Fruit fly (Drosophila melanogaster) whole organism: Measurements from ENCODE around the gene JMJD5.

ENCODE experiments used
- CG8478 ChIP-seq: fragments of >200 bp; optimal IDR thresholded peaks from 2 replicates; lab custom pipeline; 2018; ENCODE audit warnings: inconsistent platforms
- Dll ChIP-seq: fragments of >200 bp; optimal IDR thresholded peaks from 2 replicates; lab custom pipeline; 2017
- EcR ChIP-seq, 2 experiments: fragments of >200 bp; optimal IDR thresholded peaks; 2 replicates each; lab custom pipeline; 2017; ENCODE audit warnings: missing biosample characterization in 2 of 2, missing genetic modification characterization in 2 of 2, missing genetic modification reagents in 2 of 2
- pan ChIP-seq: fragments of >200 bp; optimal IDR thresholded peaks from 2 replicates; lab custom pipeline; 2017
- psq ChIP-seq: fragments of >200 bp; optimal IDR thresholded peaks from 2 replicates; lab custom pipeline; 2017
- usp ChIP-seq: fragments of >200 bp; optimal IDR thresholded peaks from 2 replicates; lab custom pipeline; 2017; ENCODE audit warnings: missing biosample characterization, missing genetic modification characterization, mixed read lengths

Gene JMJD5

dm6 chr3L:841260-841659 lies at the start of gene JMJD5, which contains the start of gene Gr61a:
JMJD5 (minus strand) TSS chr3L:841360.
Gr61a (plus strand) TSS chr3L:841451.
- TF ChIP-seq EcR (GFP tag; optimal IDR thresholded peaks at IDR 0.05; lab: Kevin White, UChicago) = no peak

- TF ChIP-seq usp (GFP tag; lab: Kevin White, UChicago) (no peak), EcR (GFP tag; optimal IDR thresholded peaks at IDR 0.05; lab: Kevin White, UChicago) (no peak), pan (lab: Kevin White, UChicago) (no peak), CG8478 (lab: Kevin White, UChicago) (no peak), psq (no peak), Dll (lab: Kevin White, UChicago) (no peak)
These were observed 47.2 kb upstream of the JMJD5 start for dm6 chr3L:888372-888771.

- no peak for TF ChIP-seq psq
- TF ChIP-seq usp (GFP tag; lab: Kevin White, UChicago) = no peak
- TF ChIP-seq Dll (lab: Kevin White, UChicago) = no peak
- no peak for TF ChIP-seq CG8478 (lab: Kevin White, UChicago)
- TF ChIP-seq EcR (GFP tag; optimal IDR thresholded peaks at IDR 0.05; lab: Kevin White, UChicago) = no peak
These were observed 46.4 kb upstream of the JMJD5 start for dm6 chr3L:887423-888097.

dm6 chr3L:885624-886257 lies 44.6 kb upstream of the JMJD5 start:
- TF ChIP-seq pan (lab: Kevin White, UChicago) (no peak), Dll (lab: Kevin White, UChicago) (no peak), CG8478 (lab: Kevin White, UChicago) (no peak), usp (GFP tag; lab: Kevin White, UChicago) (no peak), EcR (GFP tag; optimal IDR thresholded peaks at IDR 0.05; lab: Kevin White, UChicago) (no peak)

dm6 chr3L:885006-885405 lies 43.8 kb upstream of the JMJD5 start:
- no peak for TF ChIP-seq psq
- no peak for TF ChIP-seq Dll (lab: Kevin White, UChicago)
- TF ChIP-seq CG8478 (lab: Kevin White, UChicago) = no peak
- no peak for TF ChIP-seq EcR (GFP tag; optimal IDR thresholded peaks at IDR 0.05; lab: Kevin White, UChicago)
- TF ChIP-seq pan (lab: Kevin White, UChicago) = no peak
- TF ChIP-seq usp (GFP tag; lab: Kevin White, UChicago) = no peak

dm6 chr3L:884239-884638 lies 43.1 kb upstream of the JMJD5 start:
- TF ChIP-seq EcR (GFP tag; optimal IDR thresholded peaks at IDR 0.05; lab: Kevin White, UChicago) (no peak), Dll (lab: Kevin White, UChicago) (no peak), psq (no peak), usp (GFP tag; lab: Kevin White, UChicago) (no peak), CG8478 (lab: Kevin White, UChicago) (no peak), pan (lab: Kevin White, UChicago) (no peak)

- no peak for TF ChIP-seq CG8478 (lab: Kevin White, UChicago)
- no peak for TF ChIP-seq pan (lab: Kevin White, UChicago)
- TF ChIP-seq usp (GFP tag; lab: Kevin White, UChicago) = no peak
- no peak for TF ChIP-seq Dll (lab: Kevin White, UChicago)
- no peak for TF ChIP-seq psq
- no peak for TF ChIP-seq EcR (GFP tag; optimal IDR thresholded peaks at IDR 0.05; lab: Kevin White, UChicago)
These were observed 42.6 kb upstream of the JMJD5 start for dm6 chr3L:883786-884185.

dm6 chr3L:882892-883255 lies 41.7 kb upstream of the JMJD5 start:
- TF ChIP-seq EcR (GFP tag; optimal IDR thresholded peaks at IDR 0.05; lab: Kevin White, UChicago) (no peak), psq (no peak), CG8478 (lab: Kevin White, UChicago) (no peak), pan (lab: Kevin White, UChicago) (no peak), usp (GFP tag; lab: Kevin White, UChicago) (no peak), Dll (lab: Kevin White, UChicago) (no peak)

- TF ChIP-seq Dll (lab: Kevin White, UChicago) = no peak
- no peak for TF ChIP-seq EcR (GFP tag; optimal IDR thresholded peaks at IDR 0.05; lab: Kevin White, UChicago)
- no peak for TF ChIP-seq psq
- TF ChIP-seq pan (lab: Kevin White, UChicago) = no peak
- TF ChIP-seq usp (GFP tag; lab: Kevin White, UChicago) = no peak
- no peak for TF ChIP-seq CG8478 (lab: Kevin White, UChicago)
These were observed 41.2 kb upstream of the JMJD5 start for dm6 chr3L:882236-882891.

dm6 chr3L:881496-882235 lies 40.5 kb upstream of the JMJD5 start, which contains the start of gene CG13907:
CG13907 (minus strand) TSS chr3L:882013.
- TF ChIP-seq Dll (lab: Kevin White, UChicago) (peak; percentile 78), CG8478 (lab: Kevin White, UChicago) (no peak), psq (no peak)

- TF ChIP-seq EcR (GFP tag; optimal IDR thresholded peaks at IDR 0.05; lab: Kevin White, UChicago) (no peak), Dll (lab: Kevin White, UChicago) (peak; percentile 51)
These were observed 39.7 kb upstream of the JMJD5 start for dm6 chr3L:880851-881250.
